Worm (Caenorhabditis elegans): Measurements from ENCODE around the gene ttr-19.

- TF ChIP-seq vab-7 (GFP tag; IDR thresholded peaks at IDR 0.05), result no peak
- no peak for TF ChIP-seq nhr-237 (tag; optimal IDR thresholded peaks at IDR 0.05)
- no peak for TF ChIP-seq Y105C5A.15 (GFP tag; IDR thresholded peaks at IDR 0.05)
- no peak for TF ChIP-seq nhr-77 (tag; optimal IDR thresholded peaks at IDR 0.05)
- no peak for TF ChIP-seq fkh-10 (GFP tag; optimal IDR thresholded peaks at IDR 0.05)
- no peak for TF ChIP-seq nhr-76 (tag; optimal IDR thresholded peaks at IDR 0.05)
Observed at ce11 chrV:10205483-10205882, 21.8 kb downstream of the ttr-19 start, which contains the start of gene ZK856.16.

All from whole organism, L4 larva.